Worm (Caenorhabditis elegans) whole organism, L4 larva: Measurements from ENCODE around the gene F55C12.4.

Experiments used
- D1046.2 ChIP-seq: fragments of 200-800 bp; sonication (Bioruptor generic); IDR thresholded peaks from 2 replicates; pipeline ENCODE4 v1.3.6; 2022; ENCODE audit warnings: missing genetic modification characterization, missing compliant biosample characterization
- R02D3.7 ChIP-seq: fragments of 150-350 bp; sonication (generic microtip); optimal IDR thresholded peaks from 3 replicates; lab custom pipeline; 2014; ENCODE audit warnings: missing biosample characterization, missing genetic modification characterization
- aly-2 ChIP-seq: sonication (generic microtip); optimal IDR thresholded peaks from 2 replicates; lab custom pipeline; 2018; ENCODE audit warnings: missing biosample characterization, missing genetic modification characterization
- attf-4 ChIP-seq: sonication (generic microtip); optimal IDR thresholded peaks from 3 replicates; lab custom pipeline; 2017; ENCODE audit warnings: missing biosample characterization, missing genetic modification characterization
- lin-13 ChIP-seq: fragments of 150-350 bp; optimal IDR thresholded peaks from 2 replicates; lab custom pipeline; 2014; ENCODE audit warnings: missing biosample characterization, missing genetic modification reagents, missing genetic modification characterization
- tag-97 ChIP-seq: fragments of 200-800 bp; sonication (Bioruptor generic); IDR thresholded peaks from 2 replicates; pipeline ENCODE4 v1.3.6; 2022; ENCODE audit warnings: missing genetic modification characterization, missing compliant biosample characterization

DNA sequence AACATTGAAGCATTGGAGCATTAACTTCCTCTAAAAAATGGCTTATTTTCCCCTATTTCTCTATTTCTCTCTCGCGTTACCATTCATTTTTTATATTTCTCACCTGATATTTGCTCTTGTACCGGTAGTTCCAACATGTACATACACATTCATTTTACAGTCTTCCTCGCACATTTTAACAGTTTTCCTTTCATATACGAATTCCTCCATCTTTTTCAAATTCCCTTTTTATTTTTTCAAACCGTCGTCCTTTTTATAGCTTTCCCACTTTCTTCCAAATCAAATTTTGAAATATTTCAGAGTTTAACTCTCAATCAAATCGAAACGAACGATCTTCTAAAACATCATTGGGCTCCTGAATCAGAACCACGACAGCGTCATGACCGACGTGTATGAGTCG is 26.0 kb upstream of the F55C12.4 start, which contains the start of gene rfip-1:
- TF ChIP-seq tag-97 = no peak
- no peak for TF ChIP-seq lin-13 (GFP tag; lab: Kevin White, UChicago)
- no peak for TF ChIP-seq aly-2 (tag; lab: Kevin White, UChicago)
- no peak for TF ChIP-seq attf-4 (tag; lab: Kevin White, UChicago)
- TF ChIP-seq D1046.2 (GFP tag; lab: Robert Waterston, UW) = no peak
- TF ChIP-seq R02D3.7 (tag; lab: Kevin White, UChicago) = no peak
